Worm (Caenorhabditis elegans) whole organism, L4 larva: ENCODE results near the gene ttr-48.

Experiments
- F10B5.3 ChIP-seq: sonication (generic microtip); optimal IDR thresholded peaks from 2 replicates; lab custom pipeline; 2016; ENCODE audit warnings: mild to moderate bottlenecking, missing genetic modification characterization, missing compliant biosample characterization
- F44E2.7 ChIP-seq: fragments of 200-800 bp; sonication (Bioruptor generic); IDR thresholded peaks from 2 replicates; pipeline ENCODE4 v2.1.2; 2022; ENCODE audit warnings: missing genetic modification characterization, missing compliant biosample characterization
- T26A8.4 ChIP-seq: fragments of 200-800 bp; sonication (Bioruptor generic); IDR thresholded peaks from 2 replicates; pipeline ENCODE4 v1.3.6; 2022; ENCODE audit warnings: missing genetic modification characterization, missing compliant biosample characterization
- Y48G9A.11 ChIP-seq: fragments of 200-800 bp; sonication (Bioruptor generic); IDR thresholded peaks from 2 replicates; pipeline ENCODE4 v1.3.6; 2022; ENCODE audit warnings: missing genetic modification reagents, missing genetic modification characterization, missing compliant biosample characterization
- ZK337.2 ChIP-seq: fragments of 200-800 bp; sonication (Bioruptor generic); IDR thresholded peaks from 2 replicates; pipeline ENCODE4 v1.3.6; 2022; ENCODE audit warnings: missing genetic modification reagents, missing genetic modification characterization, missing compliant biosample characterization
- aha-1 ChIP-seq: fragments of 150-350 bp; peaks from one replicate; lab custom pipeline; 2014; ENCODE audit warnings: missing biosample characterization, missing genetic modification characterization
- ama-1 ChIP-seq: fragments of 150-350 bp; optimal IDR thresholded peaks from 2 replicates; lab custom pipeline; 2014; ENCODE audit warnings: inconsistent platforms, mixed read lengths
- arid-1 ChIP-seq: fragments of 200-800 bp; sonication (Bioruptor generic); conservative IDR thresholded peaks from 2 replicates; pipeline ENCODE4 v1.3.6; 2022; ENCODE audit warnings: missing genetic modification reagents, missing genetic modification characterization, missing compliant biosample characterization
- attf-4 ChIP-seq: sonication (generic microtip); optimal IDR thresholded peaks from 3 replicates; lab custom pipeline; 2017; ENCODE audit warnings: missing biosample characterization, missing genetic modification characterization
- daf-16 ChIP-seq, 3 experiments: sonication (generic microtip); optimal IDR thresholded peaks; 2 replicates each; lab custom pipeline; 2016 to 2017; ENCODE audit warnings: missing genetic modification characterization in 3 of 3, missing genetic modification reagents in 3 of 3, mild to moderate bottlenecking in 2 of 3, missing compliant biosample characterization in 2 of 3, missing biosample characterization in 1 of 3, moderate library complexity in 1 of 3
- dpl-1 ChIP-seq: fragments of 150-350 bp; optimal IDR thresholded peaks from 2 replicates; lab custom pipeline; 2014; ENCODE audit warnings: missing biosample characterization, missing genetic modification reagents, missing genetic modification characterization
- egl-43 ChIP-seq: fragments of 200-800 bp; sonication (Bioruptor generic); IDR thresholded peaks from 2 replicates; pipeline ENCODE4 v1.3.6; 2022; ENCODE audit warnings: missing genetic modification reagents, missing genetic modification characterization, missing compliant biosample characterization
- hif-1 ChIP-seq, 2 experiments: sonication (generic microtip); optimal IDR thresholded peaks; 2 replicates each; lab custom pipeline; 2016 to 2017; ENCODE audit warnings: missing compliant biosample characterization in 2 of 2, missing genetic modification characterization in 2 of 2, missing genetic modification reagents in 2 of 2, missing genotype in 2 of 2, mild to moderate bottlenecking in 1 of 2
- hlh-11 ChIP-seq: fragments of 200-800 bp; sonication (Bioruptor generic); optimal IDR thresholded peaks from 2 replicates; lab custom pipeline; 2018; ENCODE audit warnings: mild to moderate bottlenecking, missing genetic modification characterization, missing compliant biosample characterization
- hlh-30 ChIP-seq: sonication (generic microtip); optimal IDR thresholded peaks from 2 replicates; lab custom pipeline; 2017; ENCODE audit warnings: antibody characterized with exemption, mild to moderate bottlenecking, missing genetic modification characterization, missing compliant biosample characterization; ENCODE audit not compliant: insufficient read depth
- jun-1 ChIP-seq: fragments of 150-350 bp; optimal IDR thresholded peaks from 2 replicates; lab custom pipeline; 2014; ENCODE audit warnings: missing biosample characterization, missing genetic modification reagents, missing genetic modification characterization
- lin-1 ChIP-seq: fragments of 200-800 bp; sonication (Bioruptor generic); IDR thresholded peaks from 2 replicates; pipeline ENCODE4 v1.3.6; 2022; ENCODE audit warnings: missing genetic modification reagents, missing genetic modification characterization, missing compliant biosample characterization
- lin-29 ChIP-seq: fragments of 200-800 bp; sonication (Bioruptor generic); IDR thresholded peaks from 2 replicates; pipeline ENCODE4 v1.3.6; 2022; ENCODE audit warnings: missing genetic modification reagents, missing genetic modification characterization, missing compliant biosample characterization
- lsy-2 ChIP-seq, 2 experiments: fragments of 150-350 bp in 1 of 2; sonication (generic microtip) in 1 of 2; optimal IDR thresholded peaks; 2 replicates each; lab custom pipeline; 2014 to 2017; ENCODE audit warnings: missing biosample characterization in 2 of 2, missing genetic modification characterization in 2 of 2
- madf-9 ChIP-seq: fragments of 200-800 bp; sonication (Bioruptor generic); conservative IDR thresholded peaks from 2 replicates; pipeline ENCODE4 v1.3.6; 2022; ENCODE audit warnings: missing genetic modification reagents, missing genetic modification characterization, missing compliant biosample characterization
- mdl-1 ChIP-seq, 2 experiments: fragments of 150-350 bp in 1 of 2; sonication (generic microtip) in 1 of 2; optimal IDR thresholded peaks; 2 replicates each; lab custom pipeline; 2014 to 2017; ENCODE audit warnings: missing biosample characterization in 2 of 2, missing genetic modification characterization in 2 of 2
- mep-1 ChIP-seq: fragments of 150-350 bp; sonication (generic microtip); optimal IDR thresholded peaks from 3 replicates; lab custom pipeline; 2014; ENCODE audit warnings: missing biosample characterization, missing genetic modification characterization
- mxl-3 ChIP-seq: fragments of 200-800 bp; sonication (Bioruptor generic); optimal IDR thresholded peaks from 2 replicates; lab custom pipeline; 2018; ENCODE audit warnings: mild to moderate bottlenecking, missing genetic modification characterization, missing compliant biosample characterization
- nhr-11 ChIP-seq: fragments of 150-350 bp; optimal IDR thresholded peaks from 2 replicates; lab custom pipeline; 2014; ENCODE audit warnings: missing biosample characterization, missing genetic modification characterization
- nhr-25 ChIP-seq: sonication (generic microtip); optimal IDR thresholded peaks from 2 replicates; lab custom pipeline; 2017; ENCODE audit warnings: missing genetic modification characterization, mild to moderate bottlenecking, missing compliant biosample characterization, antibody characterized with exemption, moderate library complexity, borderline replicate concordance; ENCODE audit not compliant: insufficient read depth
- nhr-28 ChIP-seq: fragments of 150-350 bp; optimal IDR thresholded peaks from 2 replicates; lab custom pipeline; 2014; ENCODE audit warnings: missing biosample characterization, missing genetic modification characterization
- nhr-48 ChIP-seq: sonication (generic microtip); optimal IDR thresholded peaks from 2 replicates; lab custom pipeline; 2016; ENCODE audit warnings: mild to moderate bottlenecking, missing genetic modification characterization, missing compliant biosample characterization
- pha-4 ChIP-seq, 2 experiments: fragments of 150-350 bp in 1 of 2; fragments of 200-800 bp in 1 of 2; sonication (Bioruptor generic) in 1 of 2; IDR thresholded peaks in 1 of 2; optimal IDR thresholded peaks in 1 of 2; 2 replicates each; pipeline versions ENCODE4 v1.3.6 to Lab custom; 2014 to 2022; ENCODE audit warnings: missing genetic modification characterization in 2 of 2, missing genetic modification reagents in 2 of 2, missing biosample characterization in 1 of 2, missing compliant biosample characterization in 1 of 2
- php-3 ChIP-seq: fragments of 200-800 bp; sonication (Bioruptor generic); IDR thresholded peaks from 2 replicates; pipeline ENCODE4 v1.3.6; 2022; ENCODE audit warnings: missing genetic modification reagents, missing genetic modification characterization, missing compliant biosample characterization
- set-16 ChIP-seq: fragments of 200-800 bp; sonication (Bioruptor generic); IDR thresholded peaks from 2 replicates; pipeline ENCODE4 v1.3.6; 2022; ENCODE audit warnings: missing genetic modification reagents, missing genetic modification characterization, missing compliant biosample characterization
- unc-62 ChIP-seq, 3 experiments: fragments of 150-350 bp in 1 of 3; sonication (generic microtip); optimal IDR thresholded peaks in 2 of 3; peaks in 1 of 3; 1 replicate in 1 of 3; 2 replicates in 2 of 3; lab custom pipeline; 2014 to 2017; ENCODE audit warnings: missing biosample characterization in 3 of 3, missing genetic modification characterization in 3 of 3, missing genetic modification reagents in 3 of 3, missing genotype in 1 of 3
- vab-7 ChIP-seq: fragments of 200-800 bp; sonication (Bioruptor generic); IDR thresholded peaks from 2 replicates; pipeline ENCODE4 v1.3.6; 2022; ENCODE audit warnings: missing genetic modification reagents, missing genetic modification characterization, missing compliant biosample characterization
- zag-1 ChIP-seq: fragments of 150-350 bp; optimal IDR thresholded peaks from 2 replicates; lab custom pipeline; 2014; ENCODE audit warnings: missing biosample characterization, missing genetic modification characterization
- ztf-7 ChIP-seq: fragments of 150-350 bp; optimal IDR thresholded peaks from 2 replicates; lab custom pipeline; 2014; ENCODE audit warnings: missing biosample characterization, missing genetic modification characterization

Gene ttr-48

ce11 chrX:3837752-3838159 is 4.5 kb downstream of the ttr-48 start:
- peak in 1 of 2 experiments; percentile 26 for TF ChIP-seq lsy-2 (tag; optimal IDR thresholded peaks at IDR 0.05; lab: Kevin White, UChicago)
- TF ChIP-seq mxl-3 (GFP tag; lab: Kevin White, UChicago), result peak; percentile 53
- peak; percentile 99 for TF ChIP-seq aha-1 (tag; lab: Kevin White, UChicago)
- TF ChIP-seq madf-9 (GFP tag; lab: Robert Waterston, UW), result no peak
- no peak for TF ChIP-seq F44E2.7 (GFP tag; lab: Robert Waterston, UW)
- peak; percentile 81 for TF ChIP-seq hlh-11 (tag; lab: Kevin White, UChicago)
- TF ChIP-seq lin-29, result no peak
- no peak for TF ChIP-seq jun-1 (tag; lab: Kevin White, UChicago)
- TF ChIP-seq mdl-1 (tag; optimal IDR thresholded peaks at IDR 0.05; lab: Kevin White, UChicago), result peak in 1 of 2 experiments; percentile 17
- TF ChIP-seq unc-62 (GFP tag; optimal IDR thresholded peaks at IDR 0.05 in 1 of 2; lab: Kevin White, UChicago), result peak in 1 of 2 experiments; percentile 5
- no peak for TF ChIP-seq unc-62 (tag; optimal IDR thresholded peaks at IDR 0.05; lab: Kevin White, UChicago)
- no peak for TF ChIP-seq zag-1 (tag; lab: Kevin White, UChicago)
- TF ChIP-seq dpl-1 (GFP tag; lab: Kevin White, UChicago), result peak; percentile 5
- no peak for TF ChIP-seq ztf-7 (tag; lab: Kevin White, UChicago)
- no peak for TF ChIP-seq hif-1 (tag; optimal IDR thresholded peaks at IDR 0.05; lab: Kevin White, UChicago)
- TF ChIP-seq F10B5.3, result no peak
- TF ChIP-seq arid-1 (GFP tag; lab: Robert Waterston, UW), result no peak
- 0 out of 2 replicates have a peak, but pooled peaks have one; percentile 33 for TF ChIP-seq T26A8.4 (GFP tag; lab: Robert Waterston, UW)
- peak; percentile 31 for TF ChIP-seq hlh-30
- TF ChIP-seq egl-43 (GFP tag; lab: Robert Waterston, UW), result no peak
- no peak for TF ChIP-seq nhr-11
- peak; percentile 16 for TF ChIP-seq nhr-25 (tag; lab: Kevin White, UChicago)
- peak; percentile 56 for TF ChIP-seq nhr-28 (tag; lab: Kevin White, UChicago)
- peak; percentile 84 for TF ChIP-seq nhr-48 (tag; lab: Kevin White, UChicago)

DNA sequence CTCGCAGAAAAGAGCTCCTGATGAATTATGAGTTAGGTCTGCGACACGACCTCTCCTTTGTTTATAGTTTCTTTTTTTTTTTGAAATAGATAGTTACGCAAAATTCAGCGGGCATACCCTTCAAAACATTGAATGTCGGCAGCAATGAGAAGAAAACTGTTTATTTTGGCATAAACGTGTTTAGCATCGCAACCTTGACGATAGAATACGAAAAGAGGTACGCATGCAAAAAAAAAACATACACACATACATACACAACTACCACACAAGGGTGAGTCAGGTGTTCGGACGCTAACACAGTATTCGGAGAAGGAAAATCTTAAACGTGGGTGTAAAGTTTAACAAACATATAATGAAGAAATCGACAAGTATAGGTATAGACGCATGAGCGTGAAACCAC is 6.6 kb downstream of the ttr-48 start:
- TF ChIP-seq hlh-30 (peak; percentile 30), mdl-1 (tag; optimal IDR thresholded peaks at IDR 0.05; lab: Kevin White, UChicago) (peak in 1 of 2 experiments; percentile 5), mxl-3 (GFP tag; lab: Kevin White, UChicago) (peak; percentile 37), unc-62 (GFP tag; optimal IDR thresholded peaks at IDR 0.05 in 1 of 2; lab: Kevin White, UChicago) (peak in 1 of 2 experiments; percentile 43), unc-62 (tag; optimal IDR thresholded peaks at IDR 0.05; lab: Kevin White, UChicago) (no peak), nhr-28 (tag; lab: Kevin White, UChicago) (peak; percentile 34), lin-1 (GFP tag; lab: Robert Waterston, UW) (no peak), nhr-48 (tag; lab: Kevin White, UChicago) (peak; percentile 45), madf-9 (GFP tag; lab: Robert Waterston, UW) (no peak), ama-1 (lab: Kevin White, UChicago) (no peak), zag-1 (tag; lab: Kevin White, UChicago) (no peak), mep-1 (tag; lab: Kevin White, UChicago) (peak; percentile 29), pha-4 (GFP tag; IDR thresholded peaks at IDR 0.05; lab: Robert Waterston, UW) (no peak), pha-4 (tag; optimal IDR thresholded peaks at IDR 0.05; lab: Kevin White, UChicago) (peak; percentile 24), php-3 (GFP tag; lab: Robert Waterston, UW) (no peak), hlh-11 (tag; lab: Kevin White, UChicago) (peak; percentile 27)

DNA sequence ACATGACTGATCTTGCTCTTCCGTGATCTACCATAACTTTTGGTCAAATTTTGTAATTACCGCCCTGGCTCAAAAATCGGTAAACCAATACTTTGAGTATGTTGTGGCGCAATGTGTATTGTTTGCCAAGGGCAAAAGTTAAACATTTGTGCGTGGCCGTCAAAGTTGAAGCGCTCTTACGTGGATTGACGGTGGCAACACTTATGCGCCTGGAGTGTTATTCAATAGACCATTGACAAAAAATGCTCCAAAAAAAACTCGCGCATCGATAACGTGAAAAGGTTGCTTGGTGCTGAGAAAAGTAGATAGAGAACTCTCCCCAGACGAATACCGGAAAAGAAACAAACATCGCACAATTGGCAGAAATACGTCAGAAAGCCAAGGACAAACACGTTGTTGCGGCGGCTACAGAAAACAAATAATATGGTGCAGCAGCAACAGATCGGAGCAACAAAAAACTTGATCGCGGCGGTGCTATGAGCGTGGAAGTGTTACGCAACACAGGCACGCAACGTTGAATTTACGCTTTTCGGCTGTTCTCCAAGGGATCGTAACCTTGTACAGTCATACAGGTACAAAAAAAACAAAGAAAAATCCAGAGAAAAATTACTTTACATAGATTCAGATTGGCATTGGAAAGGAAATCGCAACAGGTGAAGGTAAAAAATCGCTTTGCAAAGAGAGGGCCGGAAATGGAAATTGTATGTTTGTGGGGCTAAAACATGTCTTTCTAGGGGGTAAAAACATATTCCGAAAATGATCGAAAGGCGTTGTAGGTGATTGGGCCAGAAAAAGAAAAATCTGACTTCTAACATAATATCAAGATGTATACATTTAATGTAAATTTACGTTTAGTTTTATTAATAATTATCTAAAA is 8.0 kb downstream of the ttr-48 start:
- TF ChIP-seq daf-16 (GFP tag; optimal IDR thresholded peaks at IDR 0.05; lab: Kevin White, UChicago) (peak in 1 of 2 experiments; percentile 87), daf-16 (tag; optimal IDR thresholded peaks at IDR 0.05; lab: Kevin White, UChicago) (no peak), nhr-28 (tag; lab: Kevin White, UChicago) (peak; percentile 10), hlh-11 (tag; lab: Kevin White, UChicago) (peak; percentile 6), attf-4 (tag; lab: Kevin White, UChicago) (no peak), Y48G9A.11 (no peak), aha-1 (tag; lab: Kevin White, UChicago) (peak; percentile 86), unc-62 (GFP tag; optimal IDR thresholded peaks at IDR 0.05 in 1 of 2; lab: Kevin White, UChicago) (peak in 1 of 2 experiments; percentile 63), unc-62 (tag; optimal IDR thresholded peaks at IDR 0.05; lab: Kevin White, UChicago) (no peak), vab-7 (GFP tag; lab: Robert Waterston, UW) (no peak), set-16 (GFP tag; lab: Robert Waterston, UW) (no peak), ZK337.2 (GFP tag; lab: Robert Waterston, UW) (no peak)
